Fruit fly (Drosophila melanogaster): ENCODE data around the gene Cpr67Fa2.

Cpr67Fa2 gene

DNA sequence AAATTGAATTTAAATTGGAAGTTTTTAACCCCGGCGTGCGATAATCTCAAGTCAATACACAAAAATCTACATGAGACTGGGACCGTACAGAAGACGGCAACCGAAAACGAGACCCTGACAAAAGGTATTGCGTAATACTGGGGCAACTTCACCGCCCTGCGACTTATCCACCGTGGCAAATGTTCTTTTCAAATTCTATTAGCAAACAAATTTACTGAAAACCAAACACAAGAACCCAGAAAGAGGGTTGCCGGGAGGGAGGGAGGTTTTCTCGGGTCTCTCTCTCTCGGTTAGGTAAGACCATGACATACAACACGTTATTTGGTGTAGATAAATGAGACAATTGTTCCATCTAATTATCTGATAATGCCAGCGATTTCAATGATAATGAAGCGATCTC is 45.8 kb upstream of the Cpr67Fa2 start:
- TF ChIP-seq dsx (GFP tag; optimal IDR thresholded peaks at IDR 0.05; ENCODE audit: poor library complexity, severe bottlenecking): no peak
- TF ChIP-seq fkh (GFP tag; optimal IDR thresholded peaks at IDR 0.05): peak; percentile 82
- no peak for TF ChIP-seq Eip78C (GFP tag)

DNA sequence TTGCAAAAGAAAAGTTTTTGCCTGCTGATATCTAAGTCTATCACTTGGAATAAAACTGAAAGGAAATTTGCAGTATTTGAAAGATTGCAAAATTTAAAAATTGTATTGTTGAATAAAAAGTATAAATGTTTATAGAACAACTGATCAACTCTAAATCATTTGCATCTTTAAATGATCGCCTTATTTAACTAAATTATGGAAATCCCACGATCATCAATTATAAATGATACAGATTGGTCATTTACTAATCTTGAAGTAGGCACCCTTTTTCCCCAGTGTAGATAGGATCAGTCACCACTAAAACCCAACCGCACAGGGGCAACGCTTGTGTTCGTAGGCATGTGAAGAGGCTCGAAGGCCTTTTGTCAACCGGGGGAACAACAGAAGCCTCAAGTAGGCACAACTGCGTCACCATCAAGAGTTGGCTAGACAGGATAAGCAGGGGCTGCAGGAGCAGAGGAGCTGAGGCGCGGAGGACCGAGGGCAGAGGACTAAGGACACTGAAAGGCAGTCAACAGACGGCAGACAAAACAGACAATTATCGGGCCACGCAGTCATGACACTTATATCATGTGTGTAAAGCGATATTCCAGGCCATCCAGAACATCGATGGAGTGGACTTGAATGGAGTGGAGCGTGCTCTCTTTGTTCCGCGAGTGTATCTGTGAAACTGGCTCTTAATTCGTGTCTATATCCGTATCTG is 43.6 kb upstream of the Cpr67Fa2 start:
- no peak for TF ChIP-seq Lpt (GFP tag; optimal IDR thresholded peaks at IDR 0.05)
- no peak for TF ChIP-seq CG16779 (tag; optimal IDR thresholded peaks at IDR 0.05)
- TF ChIP-seq Sox102F (GFP tag; optimal IDR thresholded peaks at IDR 0.05): no peak
- TF ChIP-seq fd85E (GFP tag; optimal IDR thresholded peaks at IDR 0.05): no peak
- TF ChIP-seq CG6808 (GFP tag; optimal IDR thresholded peaks at IDR 0.05): peak; percentile 77
- peak; percentile 12 for TF ChIP-seq Smox (GFP tag; optimal IDR thresholded peaks at IDR 0.05)
- TF ChIP-seq CG10631 (GFP tag; optimal IDR thresholded peaks at IDR 0.05): peak; percentile 35
- peak; percentile 47 to 57 for TF ChIP-seq ss (GFP tag; optimal IDR thresholded peaks at IDR 0.05)
- TF ChIP-seq CG11762 (GFP tag; optimal IDR thresholded peaks at IDR 0.05; ENCODE audit: insufficient read depth): no peak
- no peak for TF ChIP-seq Hr4 (GFP tag; optimal IDR thresholded peaks at IDR 0.05)
- TF ChIP-seq net (GFP tag; optimal IDR thresholded peaks at IDR 0.05): no peak
- no peak for TF ChIP-seq CG9139 (GFP tag; optimal IDR thresholded peaks at IDR 0.05)
- peak; percentile 45 for TF ChIP-seq Ets96B (tag; optimal IDR thresholded peaks at IDR 0.05)
- TF ChIP-seq CG8119 (GFP tag; IDR thresholded peaks at IDR 0.05): no peak
- TF ChIP-seq CG7368 (GFP tag; optimal IDR thresholded peaks at IDR 0.05): peak; percentile 11
- TF ChIP-seq eg (GFP tag; IDR thresholded peaks at IDR 0.05): no peak
- 0 out of 3 replicates have a peak, but pooled peaks have one; percentile 38 for TF ChIP-seq CG6163 (GFP tag; IDR thresholded peaks at IDR 0.05)
- no peak for TF ChIP-seq CG4318 (GFP tag; optimal IDR thresholded peaks at IDR 0.05)
- no peak for TF ChIP-seq cyc (GFP tag; optimal IDR thresholded peaks at IDR 0.05)
- peak; percentile 37 for TF ChIP-seq CG34406 (GFP tag; optimal IDR thresholded peaks at IDR 0.05)
- peak; percentile 18 for TF ChIP-seq topi (GFP tag; optimal IDR thresholded peaks at IDR 0.05)
- TF ChIP-seq Gug (GFP tag; IDR thresholded peaks at IDR 0.05): no peak
- TF ChIP-seq CG6854 (GFP tag; optimal IDR thresholded peaks at IDR 0.05): no peak
- TF ChIP-seq CG11902 (GFP tag; optimal IDR thresholded peaks at IDR 0.05): no peak
- peak; percentile 31 for TF ChIP-seq Sox14 (GFP tag; optimal IDR thresholded peaks at IDR 0.05)
- TF ChIP-seq CG10669 (GFP tag; optimal IDR thresholded peaks at IDR 0.05): peak; percentile 69
- TF ChIP-seq salr (GFP tag; optimal IDR thresholded peaks at IDR 0.05): peak in 1 of 2 experiments; percentile 6
- TF ChIP-seq svp (GFP tag): peak; percentile 23
- peak; percentile 29 for TF ChIP-seq CG1621 (tag; optimal IDR thresholded peaks at IDR 0.05)
- peak; percentile 61 for TF ChIP-seq CG3032 (tag; optimal IDR thresholded peaks at IDR 0.05)
- TF ChIP-seq CG6276 (GFP tag; optimal IDR thresholded peaks at IDR 0.05): no peak
- peak; percentile 31 for TF ChIP-seq pdm3 (GFP tag; optimal IDR thresholded peaks at IDR 0.05)
- TF ChIP-seq vri (GFP tag; optimal IDR thresholded peaks at IDR 0.05): no peak
- TF ChIP-seq esn (GFP tag; optimal IDR thresholded peaks at IDR 0.05): peak; percentile 11
- TF ChIP-seq Eip93F (GFP tag; optimal IDR thresholded peaks at IDR 0.05): no peak
- TF ChIP-seq dsx (GFP tag; optimal IDR thresholded peaks at IDR 0.05; ENCODE audit: poor library complexity, severe bottlenecking): peak; percentile 46
- TF ChIP-seq fd59A (GFP tag; optimal IDR thresholded peaks at IDR 0.05): peak; percentile 52
- TF ChIP-seq fkh (GFP tag; optimal IDR thresholded peaks at IDR 0.05): no peak
- TF ChIP-seq Met (GFP tag; optimal IDR thresholded peaks at IDR 0.05): no peak
- peak; percentile 23 for TF ChIP-seq CG32006 (GFP tag; optimal IDR thresholded peaks at IDR 0.05)
- no peak for TF ChIP-seq CG8319 (GFP tag; optimal IDR thresholded peaks at IDR 0.05)
- TF ChIP-seq OdsH (GFP tag; optimal IDR thresholded peaks at IDR 0.05): peak; percentile 41
- peak; percentile 81 for TF ChIP-seq Eip78C (GFP tag)
- no peak for TF ChIP-seq lz (GFP tag; optimal IDR thresholded peaks at IDR 0.05)
- TF ChIP-seq dac (GFP tag; optimal IDR thresholded peaks at IDR 0.05): no peak
- TF ChIP-seq Hr38 (GFP tag; optimal IDR thresholded peaks at IDR 0.05): no peak
- peak; percentile 44 for TF ChIP-seq CG3919 (GFP tag; optimal IDR thresholded peaks at IDR 0.05)
- TF ChIP-seq Sox15 (GFP tag; optimal IDR thresholded peaks at IDR 0.05): no peak

Measured in whole organism, prepupa.